Worm (Caenorhabditis elegans) whole organism, L2 larva: ENCODE results near the gene str-67.

Experiments
- F13H6.1 ChIP-seq: sonication (generic microtip); optimal IDR thresholded peaks from 2 replicates; lab custom pipeline; 2016; ENCODE audit warnings: missing genetic modification characterization, missing compliant biosample characterization
- ZK546.5 ChIP-seq: sonication (generic microtip); optimal IDR thresholded peaks from 2 replicates; lab custom pipeline; 2017; ENCODE audit warnings: missing biosample characterization, missing genetic modification characterization
- aly-2 ChIP-seq: fragments of 150-350 bp; optimal IDR thresholded peaks from 2 replicates; lab custom pipeline; 2014; ENCODE audit warnings: missing biosample characterization, missing genetic modification characterization
- nhr-12 ChIP-seq: fragments of 150-350 bp; optimal IDR thresholded peaks from 2 replicates; lab custom pipeline; 2014; ENCODE audit warnings: missing biosample characterization, missing genetic modification characterization
- sem-4 ChIP-seq: fragments of 150-350 bp; optimal IDR thresholded peaks from 2 replicates; lab custom pipeline; 2014; ENCODE audit warnings: missing biosample characterization, missing genetic modification reagents, missing genetic modification characterization
- unc-55 ChIP-seq: fragments of 150-350 bp; sonication (generic microtip); optimal IDR thresholded peaks from 3 replicates; lab custom pipeline; 2014; ENCODE audit warnings: missing biosample characterization, missing genetic modification reagents, missing genetic modification characterization
- ztf-11 ChIP-seq: sonication (generic microtip); optimal IDR thresholded peaks from 2 replicates; lab custom pipeline; 2017; ENCODE audit warnings: missing biosample characterization, missing genetic modification characterization

ce11 chrV:1017196-1017595, 47.2 kb downstream of the str-67 start:
- no peak for TF ChIP-seq aly-2
- TF ChIP-seq sem-4 (tag; lab: Kevin White, UChicago) = no peak
- TF ChIP-seq ZK546.5 (tag; lab: Kevin White, UChicago) = no peak
- no peak for TF ChIP-seq F13H6.1 (tag; lab: Kevin White, UChicago)
- TF ChIP-seq nhr-12 (tag; lab: Kevin White, UChicago) = no peak
- no peak for TF ChIP-seq unc-55 (GFP tag; lab: Kevin White, UChicago)
- TF ChIP-seq ztf-11 = no peak
